Fruit fly (Drosophila melanogaster) whole organism, adult: ENCODE results near the gene CG42823.

ENCODE experiments used
- bab1 ChIP-seq: fragments of 200-800 bp; sonication (Bioruptor generic); optimal IDR thresholded peaks from 3 replicates; lab custom pipeline; 2019; ENCODE audit warnings: missing biosample characterization, mild to moderate bottlenecking, missing genetic modification characterization, moderate library complexity
- cnc ChIP-seq, 2 experiments: fragments of >200 bp; optimal IDR thresholded peaks; 2 replicates each; lab custom pipeline; 2017

DNA sequence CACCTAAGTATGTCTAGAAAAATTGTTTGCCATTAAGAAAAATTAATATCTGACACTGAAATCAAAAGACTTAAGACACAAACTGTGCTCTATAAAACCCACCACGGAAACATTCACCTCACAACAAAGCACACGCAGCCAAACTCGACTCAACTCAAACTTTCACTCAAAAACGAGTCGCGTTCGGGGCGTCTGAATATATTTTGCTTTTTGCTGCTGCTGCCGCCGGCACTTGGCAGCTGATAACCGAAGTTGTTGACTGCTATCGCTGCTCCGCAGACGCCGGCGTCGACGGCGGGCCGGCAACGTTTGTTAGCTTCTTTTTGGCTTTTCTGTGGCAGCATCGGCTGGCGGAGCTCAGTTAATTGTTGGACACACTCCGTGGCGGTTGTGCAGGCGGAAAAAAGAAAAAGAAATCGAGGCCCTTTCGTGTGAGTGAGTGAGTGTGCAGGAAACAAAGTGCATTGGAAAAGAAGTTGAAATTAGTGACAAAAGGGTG lies 20.6 kb upstream of the CG42823 start, which contains the start of gene cysu:
- TF ChIP-seq bab1 (GFP tag; lab: Kevin White, UChicago) = no peak
- no peak for TF ChIP-seq cnc (optimal IDR thresholded peaks at IDR 0.05; lab: Kevin White, UChicago)
